Worm (Caenorhabditis elegans) whole organism, L4 larva: Measurements from ENCODE around the gene sri-51.
"Not testable (repeated sequence)": the region's sequence is repeated elsewhere in the genome, so short reads cannot be mapped to it uniquely, and the experiment has no call there.

Source experiments
- ZK546.5 ChIP-seq, 2 experiments: sonication (generic microtip); optimal IDR thresholded peaks; 2 replicates each; lab custom pipeline; 2017; ENCODE audit warnings: missing biosample characterization in 2 of 2, missing genetic modification characterization in 2 of 2
- aly-2 ChIP-seq: sonication (generic microtip); optimal IDR thresholded peaks from 2 replicates; lab custom pipeline; 2018; ENCODE audit warnings: missing biosample characterization, missing genetic modification characterization
- daf-12 ChIP-seq: fragments of 150-350 bp; optimal IDR thresholded peaks from 2 replicates; lab custom pipeline; 2014; ENCODE audit warnings: missing biosample characterization, missing genetic modification reagents, missing genetic modification characterization
- lin-1 ChIP-seq: fragments of 200-800 bp; sonication (Bioruptor generic); IDR thresholded peaks from 2 replicates; pipeline ENCODE4 v1.3.6; 2022; ENCODE audit warnings: missing genetic modification reagents, missing genetic modification characterization, missing compliant biosample characterization
- lin-13 ChIP-seq: fragments of 150-350 bp; optimal IDR thresholded peaks from 2 replicates; lab custom pipeline; 2014; ENCODE audit warnings: missing biosample characterization, missing genetic modification reagents, missing genetic modification characterization
- mdt-29 ChIP-seq: fragments of 200-800 bp; sonication (Bioruptor generic); IDR thresholded peaks from 2 replicates; pipeline ENCODE4 v1.3.6; 2022; ENCODE audit warnings: missing genetic modification reagents, missing genetic modification characterization, missing compliant biosample characterization
- nhr-237 ChIP-seq: sonication (generic microtip); optimal IDR thresholded peaks from 2 replicates; lab custom pipeline; 2017; ENCODE audit warnings: missing biosample characterization, missing genetic modification characterization
- nhr-25 ChIP-seq: sonication (generic microtip); optimal IDR thresholded peaks from 2 replicates; lab custom pipeline; 2017; ENCODE audit warnings: missing genetic modification characterization, mild to moderate bottlenecking, missing compliant biosample characterization, antibody characterized with exemption, moderate library complexity, borderline replicate concordance; ENCODE audit not compliant: insufficient read depth
- spr-1 ChIP-seq: sonication (generic microtip); optimal IDR thresholded peaks from 2 replicates; lab custom pipeline; 2016; ENCODE audit warnings: mild to moderate bottlenecking, missing genetic modification characterization, missing compliant biosample characterization
- tag-97 ChIP-seq: fragments of 200-800 bp; sonication (Bioruptor generic); IDR thresholded peaks from 2 replicates; pipeline ENCODE4 v1.3.6; 2022; ENCODE audit warnings: missing genetic modification characterization, missing compliant biosample characterization
- zip-11 ChIP-seq: fragments of 200-800 bp; sonication (Bioruptor generic); IDR thresholded peaks from 2 replicates; pipeline ENCODE4 v1.3.6; 2022; ENCODE audit warnings: missing genetic modification characterization, missing compliant biosample characterization

ce11 chrII:3177663-3178062 is 21.2 kb downstream of the sri-51 start, which contains the start of gene sri-40:
- TF ChIP-seq lin-13; lin-1 (GFP tag; lab: Robert Waterston, UW); nhr-237; nhr-25 (tag; lab: Kevin White, UChicago); aly-2 (tag; lab: Kevin White, UChicago); ZK546.5 (tag; optimal IDR thresholded peaks at IDR 0.05; lab: Kevin White, UChicago); mdt-29 (GFP tag; lab: Robert Waterston, UW); spr-1 (tag; lab: Kevin White, UChicago); tag-97; daf-12 (tag; lab: Kevin White, UChicago); zip-11 (GFP tag; lab: Robert Waterston, UW): not testable (repeated sequence)
